Worm (Caenorhabditis elegans): ENCODE data around the gene C08B6.8.

C08B6.8 gene

ce11 chrV:10134077-10134693 is at the start of gene C08B6.8, which contains the start of the genes C08B6.18 and wdr-20 (continued):
- TF ChIP-seq irx-1 (tag; optimal IDR thresholded peaks at IDR 0.05) (no peak), C16A3.4 (tag; optimal IDR thresholded peaks at IDR 0.05) (peak; percentile 47), fkh-10 (GFP tag; optimal IDR thresholded peaks at IDR 0.05) (no peak), sptf-1 (tag; optimal IDR thresholded peaks at IDR 0.05) (no peak)

ce11 chrV:10084864-10085263 is 49.6 kb upstream of the C08B6.8 start, which contains the start of gene R04B5.6:
R04B5.6 (plus strand) TSS chrV:10085164.
- TF ChIP-seq unc-62 (GFP tag; optimal IDR thresholded peaks at IDR 0.05) (no peak), C04F5.9 (tag; optimal IDR thresholded peaks at IDR 0.05) (no peak), nhr-85 (tag) (peak; percentile 37), fkh-10 (GFP tag; optimal IDR thresholded peaks at IDR 0.05) (no peak), hpl-2 (GFP tag; optimal IDR thresholded peaks at IDR 0.05) (no peak), unc-30 (tag; optimal IDR thresholded peaks at IDR 0.05) (no peak), nhr-84 (tag; optimal IDR thresholded peaks at IDR 0.05) (no peak), ces-1 (GFP tag; optimal IDR thresholded peaks at IDR 0.05) (no peak), pax-3 (tag; optimal IDR thresholded peaks at IDR 0.05) (no peak)

ce11 chrV:10086141-10086540 is 48.3 kb upstream of the C08B6.8 start:
- TF ChIP-seq lin-14 (GFP tag; optimal IDR thresholded peaks at IDR 0.05): peak; percentile 6
- no peak for TF ChIP-seq sox-4 (tag; optimal IDR thresholded peaks at IDR 0.05)
- no peak for TF ChIP-seq mef-2 (tag; optimal IDR thresholded peaks at IDR 0.05)
- no peak for TF ChIP-seq vab-15 (tag; optimal IDR thresholded peaks at IDR 0.05)
- no peak for TF ChIP-seq fkh-8 (tag; optimal IDR thresholded peaks at IDR 0.05)
- TF ChIP-seq rnt-1 (tag; optimal IDR thresholded peaks at IDR 0.05): peak; percentile 31
- TF ChIP-seq nhr-237 (tag; optimal IDR thresholded peaks at IDR 0.05): no peak
- no peak for TF ChIP-seq fos-1 (tag; optimal IDR thresholded peaks at IDR 0.05)
- TF ChIP-seq ets-5 (GFP tag; IDR thresholded peaks at IDR 0.05): no peak
- TF ChIP-seq mab-9 (GFP tag; IDR thresholded peaks at IDR 0.05): no peak
- TF ChIP-seq efl-1 (optimal IDR thresholded peaks at IDR 0.05): no peak
- no peak for TF ChIP-seq efl-1 (GFP tag; optimal IDR thresholded peaks at IDR 0.05 in 1 of 2)
- TF ChIP-seq lin-39 (tag; optimal IDR thresholded peaks at IDR 0.05): no peak

ce11 chrV:10087103-10087502 is 47.3 kb upstream of the C08B6.8 start, which contains the start of gene R04B5.5:
R04B5.5 (plus strand) TSS chrV:10087480.
- no peak for TF ChIP-seq unc-86 (tag; optimal IDR thresholded peaks at IDR 0.05)
- no peak for TF ChIP-seq mab-9 (GFP tag; IDR thresholded peaks at IDR 0.05)
- TF ChIP-seq egl-13 (tag; optimal IDR thresholded peaks at IDR 0.05): no peak
- no peak for TF ChIP-seq dpl-1 (GFP tag; optimal IDR thresholded peaks at IDR 0.05)
- peak; percentile 1 for TF ChIP-seq tlp-1 (tag; optimal IDR thresholded peaks at IDR 0.05)
- peak in 5 of 6 experiments; percentile 83 to 97 (median 91) for TF ChIP-seq elt-3 (tag; optimal IDR thresholded peaks at IDR 0.05)
- TF ChIP-seq vab-15 (tag; optimal IDR thresholded peaks at IDR 0.05): no peak
- no peak for TF ChIP-seq lsy-2 (tag; optimal IDR thresholded peaks at IDR 0.05)
- TF ChIP-seq pqm-1 (tag; optimal IDR thresholded peaks at IDR 0.05): no peak
- no peak for TF ChIP-seq C04F5.9 (tag; optimal IDR thresholded peaks at IDR 0.05)
- TF ChIP-seq irx-1 (tag; optimal IDR thresholded peaks at IDR 0.05): no peak
- no peak for TF ChIP-seq sox-4 (tag; optimal IDR thresholded peaks at IDR 0.05)
- TF ChIP-seq fkh-10 (GFP tag; optimal IDR thresholded peaks at IDR 0.05): no peak
- no peak for TF ChIP-seq ztf-4 (tag; optimal IDR thresholded peaks at IDR 0.05)
- no peak for TF ChIP-seq unc-30 (tag; optimal IDR thresholded peaks at IDR 0.05)
- no peak for TF ChIP-seq C34B4.2 (tag; optimal IDR thresholded peaks at IDR 0.05)
- TF ChIP-seq Y116A8C.19 (tag; optimal IDR thresholded peaks at IDR 0.05; ENCODE audit: borderline replicate concordance): no peak
- peak; percentile 12 for TF ChIP-seq tbx-2 (tag; optimal IDR thresholded peaks at IDR 0.05)
- TF ChIP-seq rnt-1 (tag; optimal IDR thresholded peaks at IDR 0.05): no peak
- TF ChIP-seq ceh-82 (tag; optimal IDR thresholded peaks at IDR 0.05): no peak
- no peak for TF ChIP-seq lir-3 (tag; optimal IDR thresholded peaks at IDR 0.05; ENCODE audit: poor library complexity)
- TF ChIP-seq skn-1 (tag; optimal IDR thresholded peaks at IDR 0.05): no peak
- TF ChIP-seq mef-2 (tag; optimal IDR thresholded peaks at IDR 0.05): no peak
- TF ChIP-seq nhr-47 (tag; optimal IDR thresholded peaks at IDR 0.05): no peak
- TF ChIP-seq nhr-237 (tag; optimal IDR thresholded peaks at IDR 0.05): no peak
- no peak for TF ChIP-seq ces-1 (GFP tag; optimal IDR thresholded peaks at IDR 0.05)
- TF ChIP-seq C16A3.4 (tag; optimal IDR thresholded peaks at IDR 0.05): no peak
- peak; percentile 75 for TF ChIP-seq blmp-1 (tag; optimal IDR thresholded peaks at IDR 0.05)
- no peak for TF ChIP-seq dsc-1 (tag; optimal IDR thresholded peaks at IDR 0.05)
- no peak for TF ChIP-seq unc-98 (GFP tag; IDR thresholded peaks at IDR 0.05)
- no peak for TF ChIP-seq ztf-11 (tag; optimal IDR thresholded peaks at IDR 0.05)
- no peak for TF ChIP-seq pax-3 (tag; optimal IDR thresholded peaks at IDR 0.05)
- peak; percentile 39 for TF ChIP-seq nhr-19 (GFP tag; conservative IDR thresholded peaks at IDR 0.05)
- TF ChIP-seq sptf-1 (tag; optimal IDR thresholded peaks at IDR 0.05): no peak
- no peak for TF ChIP-seq hlh-4 (tag; optimal IDR thresholded peaks at IDR 0.05)

All from whole organism, L1 larva.